Fruit fly (Drosophila melanogaster) whole organism, embryonic: ENCODE measurements around the gene Gyf.

Experiments used
- Awh ChIP-seq: fragments of 200-800 bp; sonication (Bioruptor generic); IDR thresholded peaks from 2 replicates; pipeline ENCODE4, ENCODE4 v1.3.6; 2022; ENCODE audit warnings: missing biosample characterization, missing genetic modification characterization
- C15 ChIP-seq: fragments of 200-800 bp; sonication (Bioruptor generic); IDR thresholded peaks from 3 replicates; pipeline ENCODE4 v1.3.6; 2022; ENCODE audit warnings: missing biosample characterization, missing genetic modification characterization
- CG11456 ChIP-seq: fragments of 200-800 bp; sonication (Bioruptor generic); IDR thresholded peaks from 3 replicates; pipeline ENCODE4 v1.3.6; 2022; ENCODE audit warnings: missing biosample characterization, missing genetic modification characterization
- CG12769 ChIP-seq: fragments of 200-800 bp; sonication (Bioruptor generic); optimal IDR thresholded peaks from 2 replicates; lab custom pipeline; 2019; ENCODE audit warnings: missing biosample characterization, mild to moderate bottlenecking, missing genetic modification characterization, moderate library complexity
- CG14965 ChIP-seq: fragments of 200-800 bp; sonication (Bioruptor generic); optimal IDR thresholded peaks from 2 replicates; lab custom pipeline; 2016; ENCODE audit warnings: missing biosample characterization, missing genetic modification characterization, borderline replicate concordance
- CG17328 ChIP-seq: fragments of 200-800 bp; sonication (Bioruptor generic); IDR thresholded peaks from 2 replicates; pipeline ENCODE4 v1.3.6; 2022; ENCODE audit warnings: missing biosample characterization, missing genetic modification characterization
- CG17829 ChIP-seq: fragments of 200-800 bp; optimal IDR thresholded peaks from 2 replicates; lab custom pipeline; 2019; ENCODE audit warnings: missing biosample characterization, mild to moderate bottlenecking, missing genetic modification characterization, moderate library complexity
- CG2712 ChIP-seq: fragments of 200-800 bp; optimal IDR thresholded peaks from 3 replicates; lab custom pipeline; 2019; ENCODE audit warnings: missing biosample characterization, mild to moderate bottlenecking, missing genetic modification characterization, moderate library complexity
- CG31388 ChIP-seq: fragments of 200-800 bp; sonication (Bioruptor generic); optimal IDR thresholded peaks from 2 replicates; lab custom pipeline; 2016; ENCODE audit warnings: missing biosample characterization, missing genetic modification characterization
- CG32532 ChIP-seq: fragments of 200-800 bp; sonication (Bioruptor generic); IDR thresholded peaks from 2 replicates; pipeline ENCODE4 v1.3.6; 2022; ENCODE audit warnings: missing biosample characterization, missing genetic modification characterization
- CG32767 ChIP-seq: fragments of 200-800 bp; sonication (Bioruptor generic); IDR thresholded peaks from 2 replicates; pipeline ENCODE4 v1.3.6; 2022; ENCODE audit warnings: missing biosample characterization, missing genetic modification characterization
- CG3281 ChIP-seq: fragments of 200-800 bp; sonication (Bioruptor generic); optimal IDR thresholded peaks from 3 replicates; lab custom pipeline; 2017; ENCODE audit warnings: missing biosample characterization, mild to moderate bottlenecking, missing genetic modification characterization
- CG9609 ChIP-seq: fragments of 200-800 bp; sonication (Bioruptor generic); optimal IDR thresholded peaks from 3 replicates; lab custom pipeline; 2016; ENCODE audit warnings: missing biosample characterization, missing genetic modification characterization
- Dbx ChIP-seq: fragments of 200-800 bp; sonication (Bioruptor generic); IDR thresholded peaks from 3 replicates; pipeline ENCODE4 v1.3.6; 2022; ENCODE audit warnings: missing biosample characterization, missing genetic modification characterization
- Dek ChIP-seq: fragments of 200-800 bp; sonication (Bioruptor generic); optimal IDR thresholded peaks from 3 replicates; lab custom pipeline; 2019; ENCODE audit warnings: missing biosample characterization, mild to moderate bottlenecking, missing genetic modification characterization, moderate library complexity
- Dip2 ChIP-seq: fragments of 200-800 bp; sonication (Bioruptor generic); IDR thresholded peaks from 2 replicates; pipeline ENCODE4 v1.3.6; 2022; ENCODE audit warnings: missing biosample characterization, missing genetic modification characterization
- Dp ChIP-seq: fragments of 200-800 bp; sonication (Bioruptor generic); optimal IDR thresholded peaks from 2 replicates; lab custom pipeline; 2018; ENCODE audit warnings: missing biosample characterization, mild to moderate bottlenecking, missing genetic modification characterization, moderate library complexity
- Dref ChIP-seq: fragments of 200-800 bp; sonication (Bioruptor generic); IDR thresholded peaks from 2 replicates; pipeline ENCODE4 v1.3.6; 2022; ENCODE audit warnings: missing biosample characterization, missing genetic modification characterization
- Eip74EF ChIP-seq, 2 experiments: fragments of 200-800 bp in 1 of 2; fragments of >200 bp in 1 of 2; sonication (Bioruptor generic) in 1 of 2; optimal IDR thresholded peaks; 2 replicates each; lab custom pipeline; 2017 to 2019; ENCODE audit warnings: missing biosample characterization in 2 of 2, missing genetic modification characterization in 2 of 2, mild to moderate bottlenecking in 1 of 2, moderate library complexity in 1 of 2
- Ets65A ChIP-seq: fragments of 200-800 bp; sonication (Bioruptor generic); peaks from one replicate; lab custom pipeline; 2016; ENCODE audit warnings: missing biosample characterization, missing genetic modification characterization
- Fer1 ChIP-seq: fragments of 200-800 bp; sonication (Bioruptor generic); optimal IDR thresholded peaks from 2 replicates; lab custom pipeline; 2017; ENCODE audit warnings: missing biosample characterization, mild to moderate bottlenecking, missing genetic modification characterization
- HHEX ChIP-seq: fragments of 200-800 bp; sonication (Bioruptor generic); optimal IDR thresholded peaks from 3 replicates; lab custom pipeline; 2017; ENCODE audit warnings: missing biosample characterization, mild to moderate bottlenecking, missing genetic modification characterization, missing genetic modification reagents
- Hand ChIP-seq: fragments of 200-800 bp; sonication (Bioruptor generic); optimal IDR thresholded peaks from 2 replicates; lab custom pipeline; 2017; ENCODE audit warnings: mild to moderate bottlenecking, missing biosample characterization, missing genetic modification reagents, missing genetic modification characterization
- Hmx ChIP-seq: fragments of 200-800 bp; sonication (Bioruptor generic); optimal IDR thresholded peaks from 2 replicates; lab custom pipeline; 2016; ENCODE audit warnings: missing biosample characterization, missing genetic modification characterization
- Hsf ChIP-seq: fragments of 200-800 bp; sonication (Bioruptor generic); optimal IDR thresholded peaks from 3 replicates; lab custom pipeline; 2016; ENCODE audit warnings: missing biosample characterization, missing genetic modification characterization
- NK7.1 ChIP-seq: fragments of 200-800 bp; sonication (Bioruptor generic); optimal IDR thresholded peaks from 3 replicates; lab custom pipeline; 2016; ENCODE audit warnings: missing biosample characterization, missing genetic modification characterization
- Ravus ChIP-seq: fragments of 200-800 bp; sonication (Bioruptor generic); IDR thresholded peaks from 2 replicates; pipeline ENCODE4 v1.3.6; 2022; ENCODE audit warnings: missing biosample characterization, missing genetic modification characterization
- Stat92E ChIP-seq, 3 experiments: fragments of >200 bp in 2 of 3; fragments of 200-800 bp in 1 of 3; sonication (Bioruptor generic) in 1 of 3; optimal IDR thresholded peaks; 2 replicates each; lab custom pipeline; 2017 to 2019; ENCODE audit warnings: missing biosample characterization in 3 of 3, missing genetic modification characterization in 3 of 3, mild to moderate bottlenecking in 1 of 3, moderate library complexity in 1 of 3
- Vsx1 ChIP-seq: fragments of 200-800 bp; sonication (Bioruptor generic); optimal IDR thresholded peaks from 2 replicates; lab custom pipeline; 2017; ENCODE audit warnings: missing biosample characterization, mild to moderate bottlenecking, missing genetic modification characterization, missing genetic modification reagents
- az2 ChIP-seq: fragments of 200-800 bp; sonication (Bioruptor generic); optimal IDR thresholded peaks from 3 replicates; lab custom pipeline; 2016; ENCODE audit warnings: missing biosample characterization, missing genetic modification characterization
- cad ChIP-seq: fragments of >200 bp; optimal IDR thresholded peaks from 2 replicates; lab custom pipeline; 2017; ENCODE audit warnings: missing biosample characterization, missing genetic modification characterization
- chinmo ChIP-seq: fragments of 200-800 bp; sonication (Bioruptor generic); IDR thresholded peaks from 4 replicates; pipeline ENCODE4 v1.3.6; 2022; ENCODE audit warnings: missing biosample characterization, missing genetic modification characterization; ENCODE audit not compliant: partially characterized antibody
- ci ChIP-seq: fragments of 200-800 bp; sonication (Bioruptor generic); IDR thresholded peaks from 3 replicates; pipeline ENCODE4 v1.3.6; 2022; ENCODE audit warnings: missing biosample characterization, missing genetic modification characterization
- dati ChIP-seq: fragments of 200-800 bp; sonication (Bioruptor generic); IDR thresholded peaks from 2 replicates; pipeline ENCODE4 v1.3.6; 2022; ENCODE audit warnings: missing biosample characterization, missing genetic modification characterization
- dpn ChIP-seq, 2 experiments: fragments of 200-800 bp; sonication (Bioruptor generic); optimal IDR thresholded peaks; 3 replicates each; lab custom pipeline; 2016; ENCODE audit warnings: missing biosample characterization in 2 of 2, missing genetic modification characterization in 2 of 2
- dysf ChIP-seq: fragments of 200-800 bp; sonication (Bioruptor generic); IDR thresholded peaks from 3 replicates; pipeline ENCODE4 v1.3.6; 2022; ENCODE audit warnings: missing biosample characterization, missing genetic modification characterization
- en ChIP-seq: fragments of 200-800 bp; sonication (Bioruptor generic); optimal IDR thresholded peaks from 2 replicates; lab custom pipeline; 2016; ENCODE audit warnings: missing biosample characterization, missing genetic modification characterization
- fd96Cb ChIP-seq: fragments of 200-800 bp; sonication (Bioruptor generic); optimal IDR thresholded peaks from 2 replicates; lab custom pipeline; 2018; ENCODE audit warnings: missing biosample characterization, mild to moderate bottlenecking, missing genetic modification characterization, moderate library complexity
- lab ChIP-seq: fragments of 200-800 bp; sonication (Bioruptor generic); optimal IDR thresholded peaks from 3 replicates; lab custom pipeline; 2017; ENCODE audit warnings: missing biosample characterization, missing genetic modification characterization, mild to moderate bottlenecking, moderate library complexity, missing genetic modification reagents
- pan ChIP-seq, 4 experiments: fragments of >200 bp in 3 of 4; fragments of 200-800 bp in 1 of 4; sonication (Bioruptor generic) in 1 of 4; optimal IDR thresholded peaks in 3 of 4; IDR thresholded peaks in 1 of 4; 2 replicates each; pipeline versions ENCODE4 v1.3.6 to Lab custom; 2017 to 2022; ENCODE audit warnings: missing biosample characterization in 2 of 4, missing genetic modification characterization in 2 of 4, mixed read lengths in 1 of 4
- repo ChIP-seq: fragments of 200-800 bp; sonication (Bioruptor generic); optimal IDR thresholded peaks from 2 replicates; lab custom pipeline; 2016; ENCODE audit warnings: missing biosample characterization, missing genetic modification characterization
- sd ChIP-seq: fragments of 200-800 bp; sonication (Bioruptor generic); optimal IDR thresholded peaks from 3 replicates; lab custom pipeline; 2018; ENCODE audit warnings: missing biosample characterization, mild to moderate bottlenecking, missing genetic modification characterization, moderate library complexity
- seq ChIP-seq: fragments of 200-800 bp; sonication (Bioruptor generic); IDR thresholded peaks from 2 replicates; pipeline ENCODE4 v1.3.6; 2022; ENCODE audit warnings: missing biosample characterization, missing genetic modification characterization
- sim ChIP-seq: fragments of 200-800 bp; sonication (Bioruptor generic); IDR thresholded peaks from 2 replicates; pipeline ENCODE4 v1.3.6; 2022; ENCODE audit warnings: missing biosample characterization, missing genetic modification characterization
- sna ChIP-seq: fragments of 200-800 bp; sonication (Bioruptor generic); IDR thresholded peaks from 2 replicates; pipeline ENCODE4 v1.3.6; 2022; ENCODE audit warnings: missing biosample characterization, missing genetic modification characterization; ENCODE audit not compliant: partially characterized antibody
- sr ChIP-seq: fragments of 200-800 bp; sonication (Bioruptor generic); IDR thresholded peaks from 3 replicates; pipeline ENCODE4 v1.3.6; 2022; ENCODE audit warnings: missing biosample characterization, missing genetic modification characterization
- unpg ChIP-seq: fragments of 200-800 bp; sonication (Bioruptor generic); optimal IDR thresholded peaks from 3 replicates; lab custom pipeline; 2018; ENCODE audit warnings: missing biosample characterization, mild to moderate bottlenecking, missing genetic modification characterization, moderate library complexity

The Gyf gene

DNA sequence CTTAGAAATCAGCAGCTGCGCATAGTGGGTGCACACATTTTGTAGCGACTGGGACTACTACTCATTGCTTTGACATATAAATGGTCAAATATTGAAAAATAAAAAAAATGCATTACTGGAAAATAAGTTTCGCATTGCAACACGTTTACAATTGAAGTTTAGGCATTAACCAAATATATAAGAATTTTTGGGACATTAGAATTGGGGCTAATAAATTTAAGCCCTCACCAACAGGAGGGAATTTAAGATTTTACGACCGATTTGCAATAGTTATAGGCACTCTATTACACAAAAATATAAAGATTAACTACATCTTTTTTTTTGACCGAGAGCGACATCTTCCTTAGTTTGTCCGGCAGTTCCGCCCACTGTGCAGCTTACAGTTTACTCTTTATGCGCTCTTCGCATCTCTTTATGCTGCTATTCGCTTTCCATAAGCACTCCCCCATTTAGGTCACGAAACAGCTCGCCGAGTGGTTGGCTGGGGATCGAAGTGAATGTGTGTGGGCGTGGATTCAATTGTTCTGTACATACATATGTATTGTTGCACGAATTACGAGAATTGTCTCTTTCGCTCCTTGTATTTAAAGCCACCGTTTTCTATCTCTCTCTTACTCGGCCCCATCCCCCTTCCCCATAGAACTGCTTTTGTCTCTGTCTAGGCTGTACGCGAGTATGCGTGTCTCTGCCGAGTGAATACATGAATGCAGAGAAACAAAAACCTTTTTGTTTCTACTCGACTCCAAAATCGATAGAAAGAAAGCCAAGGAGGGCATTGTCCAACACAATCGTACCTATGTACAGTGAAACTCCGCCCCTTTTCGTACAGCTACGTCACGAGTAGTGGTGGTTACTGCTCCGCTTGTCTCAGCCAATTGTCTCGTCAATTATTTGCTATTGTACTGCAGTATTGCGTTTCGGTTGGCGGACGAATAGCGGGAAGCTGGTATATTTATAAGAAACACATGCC lies 59.1 kb downstream of the Gyf start (continued):
- TF ChIP-seq pan (optimal IDR thresholded peaks at IDR 0.05; lab: Kevin White, UChicago): no peak
- TF ChIP-seq pan (GFP tag; optimal IDR thresholded peaks at IDR 0.05 in 1 of 2, IDR thresholded peaks at IDR 0.05 in 1 of 2): peak in 1 of 2 experiments; percentile 73
- TF ChIP-seq CG32767 (GFP tag; lab: Robert Waterston, UW): peak; percentile 68; the same call in 1 of the 2 replicates
- TF ChIP-seq lab: no peak
- TF ChIP-seq sr (GFP tag; lab: Robert Waterston, UW): no peak
- TF ChIP-seq CG17829 (tag; lab: Kevin White, UChicago): peak; percentile 68
- no peak; the same call in 2 of the 3 replicates for TF ChIP-seq Dbx (GFP tag; lab: Robert Waterston, UW)
- TF ChIP-seq C15: no peak
- TF ChIP-seq CG31388: peak; percentile 4
- peak; percentile 75 for TF ChIP-seq unpg (GFP tag; lab: Kevin White, UChicago)
- peak; percentile 92 for TF ChIP-seq Hsf (GFP tag; lab: Kevin White, UChicago)
- no peak for TF ChIP-seq CG11456 (GFP tag; lab: Robert Waterston, UW)
- no peak for TF ChIP-seq Dip2 (GFP tag; lab: Robert Waterston, UW)
- TF ChIP-seq Dref: no peak
- 0 out of 4 replicates have a peak, but pooled peaks have one; percentile 28 for TF ChIP-seq chinmo (GFP tag; lab: Robert Waterston, UW)
- no peak for TF ChIP-seq Awh (GFP tag; lab: Robert Waterston, UW)
- 0 out of 2 replicates have a peak, but pooled peaks have one; percentile 35 for TF ChIP-seq dati (GFP tag; lab: Robert Waterston, UW)
- peak; percentile 95 for TF ChIP-seq Ets65A (GFP tag; lab: Kevin White, UChicago)
- TF ChIP-seq NK7.1 (GFP tag; lab: Kevin White, UChicago): peak; percentile 66
- TF ChIP-seq CG9609 (GFP tag; lab: Kevin White, UChicago): peak; percentile 78
- TF ChIP-seq sna (GFP tag; lab: Robert Waterston, UW): no peak
- peak; percentile 77 for TF ChIP-seq CG2712 (tag; lab: Kevin White, UChicago)
- peak; percentile 86 for TF ChIP-seq az2 (GFP tag; lab: Kevin White, UChicago)
- no peak for TF ChIP-seq CG14965 (GFP tag; lab: Kevin White, UChicago)
- TF ChIP-seq en: peak; percentile 75
- TF ChIP-seq Stat92E (GFP tag; optimal IDR thresholded peaks at IDR 0.05; lab: Kevin White, UChicago): no peak
- TF ChIP-seq sim (GFP tag; lab: Robert Waterston, UW): no peak
- TF ChIP-seq dpn (GFP tag; optimal IDR thresholded peaks at IDR 0.05; lab: Kevin White, UChicago): peak; percentile 81 to 83
- no peak for TF ChIP-seq Ravus (GFP tag; lab: Robert Waterston, UW)
- peak; percentile 79 for TF ChIP-seq CG3281 (GFP tag; lab: Kevin White, UChicago)
- TF ChIP-seq Vsx1: peak; percentile 32
- TF ChIP-seq CG12769 (tag; lab: Kevin White, UChicago): no peak
- no peak for TF ChIP-seq ci (GFP tag; lab: Robert Waterston, UW)
- TF ChIP-seq CG32532 (GFP tag; lab: Robert Waterston, UW): peak; percentile 62; the same call in 1 of the 2 replicates
- TF ChIP-seq fd96Cb (tag; lab: Kevin White, UChicago): peak; percentile 86
- TF ChIP-seq repo: peak; percentile 66
- no peak for TF ChIP-seq Dp (GFP tag; lab: Kevin White, UChicago)
- TF ChIP-seq Fer1: no peak
- TF ChIP-seq Hand (GFP tag; lab: Kevin White, UChicago): peak; percentile 69
- TF ChIP-seq CG17328 (GFP tag; lab: Robert Waterston, UW): peak; percentile 76; the same call in 1 of the 2 replicates
- no peak for TF ChIP-seq Eip74EF (GFP tag; optimal IDR thresholded peaks at IDR 0.05; lab: Kevin White, UChicago)
- peak; percentile 77 for TF ChIP-seq seq (GFP tag; lab: Robert Waterston, UW)
- TF ChIP-seq Hmx (GFP tag; lab: Kevin White, UChicago): peak; percentile 42
- TF ChIP-seq dysf (GFP tag; lab: Robert Waterston, UW): no peak; the same call in 2 of the 3 replicates
- no peak for TF ChIP-seq cad
- TF ChIP-seq sd (tag; lab: Kevin White, UChicago): no peak
- TF ChIP-seq HHEX (GFP tag; lab: Kevin White, UChicago): peak; percentile 86
- TF ChIP-seq Dek (tag; lab: Kevin White, UChicago): no peak
